Fruit fly (Drosophila melanogaster) whole organism, wandering third instar larva: Measurements from ENCODE around the gene CG33128.

Experiments used
- Dfd ChIP-seq: fragments of >200 bp; optimal IDR thresholded peaks from 2 replicates; lab custom pipeline; 2017; ENCODE audit warnings: missing biosample characterization, missing genetic modification characterization
- Myc ChIP-seq: fragments of >200 bp; optimal IDR thresholded peaks from 2 replicates; lab custom pipeline; 2017
- ey ChIP-seq: fragments of 200-800 bp; sonication (Bioruptor generic); optimal IDR thresholded peaks from 2 replicates; lab custom pipeline; 2016; ENCODE audit warnings: missing biosample characterization, missing genetic modification characterization
- fru ChIP-seq: fragments of 200-800 bp; sonication (Bioruptor generic); optimal IDR thresholded peaks from 3 replicates; lab custom pipeline; 2016; ENCODE audit warnings: missing biosample characterization, mild to moderate bottlenecking, missing genetic modification characterization
- pan ChIP-seq: fragments of >200 bp; optimal IDR thresholded peaks from 2 replicates; lab custom pipeline; 2017
- psq ChIP-seq: fragments of 200-800 bp; sonication (Bioruptor generic); optimal IDR thresholded peaks from 3 replicates; lab custom pipeline; 2017; ENCODE audit warnings: missing biosample characterization, mild to moderate bottlenecking, missing genetic modification characterization, moderate library complexity
- usp ChIP-seq: fragments of >200 bp; optimal IDR thresholded peaks from 2 replicates; lab custom pipeline; 2017; ENCODE audit warnings: missing biosample characterization, missing genetic modification characterization

- no peak for TF ChIP-seq Myc
- peak; percentile 16 for TF ChIP-seq fru
- TF ChIP-seq usp (GFP tag; lab: Kevin White, UChicago) = no peak
- no peak for TF ChIP-seq psq (GFP tag; lab: Kevin White, UChicago)
- TF ChIP-seq ey (GFP tag; lab: Kevin White, UChicago) = no peak
- TF ChIP-seq pan = no peak
- no peak for TF ChIP-seq Dfd (GFP tag; lab: Kevin White, UChicago)
These were observed 34.5 kb upstream of the CG33128 start for dm6 chr2L:1459344-1459743.
